Fruit fly (Drosophila melanogaster) whole organism, embryonic: ENCODE measurements around the gene sti.

ENCODE experiments used
- Bdp1 ChIP-seq: fragments of 200-800 bp; sonication (Bioruptor generic); optimal IDR thresholded peaks from 3 replicates; lab custom pipeline; 2016; ENCODE audit warnings: missing biosample characterization, missing genetic modification characterization
- CG1602 ChIP-seq: fragments of 200-800 bp; sonication (Bioruptor generic); optimal IDR thresholded peaks from 3 replicates; lab custom pipeline; 2016; ENCODE audit warnings: missing biosample characterization, missing genetic modification characterization
- CG2202 ChIP-seq: fragments of 200-800 bp; sonication (Bioruptor generic); optimal IDR thresholded peaks from 2 replicates; lab custom pipeline; 2018; ENCODE audit warnings: missing biosample characterization, mild to moderate bottlenecking, missing genetic modification characterization
- CG2712 ChIP-seq: fragments of 200-800 bp; optimal IDR thresholded peaks from 3 replicates; lab custom pipeline; 2019; ENCODE audit warnings: missing biosample characterization, mild to moderate bottlenecking, missing genetic modification characterization, moderate library complexity
- CG34224 ChIP-seq: fragments of 200-800 bp; sonication (Bioruptor generic); IDR thresholded peaks from 3 replicates; pipeline ENCODE4 v1.3.6; 2022; ENCODE audit warnings: missing biosample characterization, missing genetic modification characterization; ENCODE audit not compliant: partially characterized antibody
- CG8290 ChIP-seq, 3 experiments: fragments of 200-800 bp; sonication (Bioruptor generic); optimal IDR thresholded peaks; 2 replicates each; lab custom pipeline; 2016 to 2019; ENCODE audit warnings: missing biosample characterization in 3 of 3, missing genetic modification characterization in 3 of 3, mild to moderate bottlenecking in 2 of 3, moderate library complexity in 1 of 3
- ewg ChIP-seq: fragments of 200-800 bp; sonication (Bioruptor generic); optimal IDR thresholded peaks from 3 replicates; lab custom pipeline; 2017; ENCODE audit warnings: mild to moderate bottlenecking, missing biosample characterization, missing genetic modification reagents, missing genetic modification characterization
- exex ChIP-seq: fragments of 200-800 bp; sonication (Bioruptor generic); optimal IDR thresholded peaks from 4 replicates; lab custom pipeline; 2018; ENCODE audit warnings: missing biosample characterization, mild to moderate bottlenecking, missing genetic modification characterization, moderate library complexity
- hbn ChIP-seq: fragments of 200-800 bp; sonication (Bioruptor generic); IDR thresholded peaks from 2 replicates; pipeline ENCODE4 v1.3.6; 2022; ENCODE audit warnings: missing biosample characterization, missing genetic modification characterization; ENCODE audit not compliant: partially characterized antibody
- odd ChIP-seq: fragments of 200-800 bp; sonication (Bioruptor generic); optimal IDR thresholded peaks from 2 replicates; lab custom pipeline; 2017; ENCODE audit warnings: missing biosample characterization, mild to moderate bottlenecking, missing genetic modification characterization
- tna ChIP-seq: fragments of 200-800 bp; sonication (Bioruptor generic); IDR thresholded peaks from 2 replicates; pipeline ENCODE4 v1.3.6; 2022; ENCODE audit warnings: missing biosample characterization, missing genetic modification characterization; ENCODE audit not compliant: partially characterized antibody
- wor ChIP-seq: fragments of 200-800 bp; sonication (Bioruptor generic); IDR thresholded peaks from 2 replicates; pipeline ENCODE4 v1.3.6; 2022; ENCODE audit warnings: missing biosample characterization, missing genetic modification characterization

dm6 chr3L:12478229-12478628 is 36.4 kb downstream of the sti start:
- no peak for TF ChIP-seq ewg (GFP tag; lab: Kevin White, UChicago)
- no peak for TF ChIP-seq CG1602 (GFP tag; lab: Kevin White, UChicago)
- no peak for TF ChIP-seq hbn (GFP tag; lab: Robert Waterston, UW)
- TF ChIP-seq CG8290 (GFP tag; optimal IDR thresholded peaks at IDR 0.05; lab: Kevin White, UChicago), result no peak
- TF ChIP-seq CG8290 (tag; optimal IDR thresholded peaks at IDR 0.05; lab: Kevin White, UChicago), result no peak
- TF ChIP-seq Bdp1 (GFP tag; lab: Kevin White, UChicago), result no peak
- TF ChIP-seq CG34224 (GFP tag; lab: Robert Waterston, UW), result no peak
- no peak for TF ChIP-seq CG2712 (tag; lab: Kevin White, UChicago)
- TF ChIP-seq tna (GFP tag; lab: Robert Waterston, UW), result no peak
- no peak for TF ChIP-seq exex
- TF ChIP-seq wor (GFP tag; lab: Robert Waterston, UW), result no peak
- TF ChIP-seq odd (GFP tag; lab: Kevin White, UChicago), result no peak
- no peak for TF ChIP-seq CG2202 (tag; lab: Kevin White, UChicago)
